Fruit fly (Drosophila melanogaster): Measurements from ENCODE around the gene CG12121.
A peak's percentile ranks its signal among the peaks of the same experiment; 100 is the strongest.

Gene CG12121

dm6 chrX:9193604-9194003 lies 38.6 kb downstream of the CG12121 start, which contains the start of gene CG12106 (continued):
- TF ChIP-seq hbn (GFP tag; IDR thresholded peaks at IDR 0.05; ENCODE audit: partially characterized antibody) = no peak
- no peak for TF ChIP-seq h (optimal IDR thresholded peaks at IDR 0.05)
- TF ChIP-seq Gsc (GFP tag; IDR thresholded peaks at IDR 0.05) = no peak
- TF ChIP-seq BEAF-32 (GFP tag; optimal IDR thresholded peaks at IDR 0.05) = no peak
- TF ChIP-seq tap (tag; optimal IDR thresholded peaks at IDR 0.05) = no peak
- TF ChIP-seq CG11456 (GFP tag; IDR thresholded peaks at IDR 0.05) = no peak
- peak; percentile 8 for TF ChIP-seq cwo (GFP tag; optimal IDR thresholded peaks at IDR 0.05)
- TF ChIP-seq al (GFP tag; IDR thresholded peaks at IDR 0.05) = peak; percentile 7; the same call in 1 of the 2 replicates
- no peak for TF ChIP-seq lmd (GFP tag; IDR thresholded peaks at IDR 0.05)
- TF ChIP-seq CG11504 (tag; optimal IDR thresholded peaks at IDR 0.05) = peak; percentile 60
- TF ChIP-seq CG11247 (GFP tag; IDR thresholded peaks at IDR 0.05) = no peak
- no peak for TF ChIP-seq CG7928 (GFP tag; optimal IDR thresholded peaks at IDR 0.05)
- peak; percentile 59; the same call in 2 of the 3 replicates for TF ChIP-seq Aef1 (GFP tag; IDR thresholded peaks at IDR 0.05)
- TF ChIP-seq org-1 (GFP tag; optimal IDR thresholded peaks at IDR 0.05) = no peak
- peak; percentile 0 for TF ChIP-seq CG3995 (GFP tag; optimal IDR thresholded peaks at IDR 0.05)
- no peak; the same call in 1 of the 2 replicates for TF ChIP-seq CG32532 (GFP tag; IDR thresholded peaks at IDR 0.05)
- no peak for TF ChIP-seq YL-1 (GFP tag; optimal IDR thresholded peaks at IDR 0.05)
- TF ChIP-seq Neu2 (GFP tag; optimal IDR thresholded peaks at IDR 0.05; ENCODE audit: borderline replicate concordance) = no peak
- TF ChIP-seq ewg (GFP tag; optimal IDR thresholded peaks at IDR 0.05) = no peak
- TF ChIP-seq CG10654 (GFP tag; optimal IDR thresholded peaks at IDR 0.05) = no peak
- TF ChIP-seq CG17328 (GFP tag; IDR thresholded peaks at IDR 0.05) = no peak
- TF ChIP-seq NC2α (GFP tag; optimal IDR thresholded peaks at IDR 0.05) = no peak
- peak; percentile 19 for TF ChIP-seq chn (GFP tag; optimal IDR thresholded peaks at IDR 0.05)
- TF ChIP-seq CG2678 (tag; optimal IDR thresholded peaks at IDR 0.05) = peak; percentile 65
- TF ChIP-seq otp (GFP tag; IDR thresholded peaks at IDR 0.05) = no peak
- no peak for TF ChIP-seq crol (GFP tag; IDR thresholded peaks at IDR 0.05)
- peak; percentile 43 for TF ChIP-seq kni (GFP tag; optimal IDR thresholded peaks at IDR 0.05)
- TF ChIP-seq bowl (GFP tag; IDR thresholded peaks at IDR 0.05) = no peak
- TF ChIP-seq CG8924 (tag; optimal IDR thresholded peaks at IDR 0.05) = peak; percentile 18
- no peak for TF ChIP-seq amos (GFP tag; IDR thresholded peaks at IDR 0.05; ENCODE audit: partially characterized antibody)
- TF ChIP-seq scrt (GFP tag; optimal IDR thresholded peaks at IDR 0.05) = no peak
- peak; percentile 25 for TF ChIP-seq CG34376 (GFP tag; optimal IDR thresholded peaks at IDR 0.05)
- TF ChIP-seq Dp (GFP tag; optimal IDR thresholded peaks at IDR 0.05) = peak; percentile 24
- TF ChIP-seq croc (GFP tag; conservative IDR thresholded peaks at IDR 0.05) = no peak; the same call in 2 of the 3 replicates
- no peak for TF ChIP-seq en (GFP tag; optimal IDR thresholded peaks at IDR 0.05)
- TF ChIP-seq sqz (GFP tag; optimal IDR thresholded peaks at IDR 0.05) = no peak
- TF ChIP-seq Hr3 (GFP tag; optimal IDR thresholded peaks at IDR 0.05) = peak; percentile 4

dm6 chrX:9192429-9192828 lies 39.7 kb downstream of the CG12121 start, which contains the start of gene CG12056:
CG12056 (plus strand) TSS chrX:9192669.
- TF ChIP-seq CG15514 (GFP tag; optimal IDR thresholded peaks at IDR 0.05) (peak; percentile 98), ranshi (GFP tag; IDR thresholded peaks at IDR 0.05) (peak; percentile 57; the same call in 1 of the 2 replicates), CG17186 (GFP tag; optimal IDR thresholded peaks at IDR 0.05) (peak; percentile 91), Myb (GFP tag; optimal IDR thresholded peaks at IDR 0.05) (peak; percentile 62), E2f2 (GFP tag; IDR thresholded peaks at IDR 0.05) (peak; percentile 61), lilli (GFP tag; optimal IDR thresholded peaks at IDR 0.05) (no peak), row (GFP tag; IDR thresholded peaks at IDR 0.05) (peak; percentile 12; the same call in 1 of the 3 replicates), MBD-R2 (GFP tag; IDR thresholded peaks at IDR 0.05) (peak; percentile 55), pzg (GFP tag; optimal IDR thresholded peaks at IDR 0.05) (peak; percentile 23), Dp (GFP tag; optimal IDR thresholded peaks at IDR 0.05) (peak; percentile 56), Ets65A (GFP tag) (peak; percentile 20), CG3065 (GFP tag; optimal IDR thresholded peaks at IDR 0.05) (no peak), CG9215 (GFP tag; IDR thresholded peaks at IDR 0.05) (no peak), grau (tag; optimal IDR thresholded peaks at IDR 0.05) (peak; percentile 22), MESR4 (GFP tag; optimal IDR thresholded peaks at IDR 0.05) (peak; percentile 31)

Data from whole organism, embryonic.